Worm (Caenorhabditis elegans): ENCODE results near the gene T01D1.4.

ce11 chrII:220602-221001 is 41.7 kb upstream of the T01D1.4 start, which contains the start of gene ubxn-3:
- no peak for TF ChIP-seq mab-5 (tag; optimal IDR thresholded peaks at IDR 0.05)
- no peak for TF ChIP-seq unc-62 (GFP tag; optimal IDR thresholded peaks at IDR 0.05)
- no peak for TF ChIP-seq ztf-4 (tag; optimal IDR thresholded peaks at IDR 0.05)
- no peak for TF ChIP-seq nhr-12 (tag; optimal IDR thresholded peaks at IDR 0.05)
- TF ChIP-seq unc-55 (GFP tag; optimal IDR thresholded peaks at IDR 0.05), result no peak
- TF ChIP-seq ztf-1 (GFP tag; conservative IDR thresholded peaks at IDR 0.05), result no peak
- no peak for TF ChIP-seq ceh-16 (tag; optimal IDR thresholded peaks at IDR 0.05)

Data from whole organism, L2 larva.